Fruit fly (Drosophila melanogaster) whole organism, prepupa: ENCODE measurements around the gene CG5103.

Source experiments
- Blimp-1 ChIP-seq: fragments of 200-800 bp; sonication (Bioruptor generic); optimal IDR thresholded peaks from 3 replicates; lab custom pipeline; 2017; ENCODE audit warnings: missing biosample characterization, missing genetic modification characterization, mild to moderate bottlenecking, moderate library complexity, missing genetic modification reagents
- CG10631 ChIP-seq: fragments of 200-800 bp; sonication (Bioruptor generic); optimal IDR thresholded peaks from 2 replicates; lab custom pipeline; 2016; ENCODE audit warnings: missing biosample characterization, missing genetic modification characterization
- CG11294 ChIP-seq: fragments of 200-800 bp; sonication (Bioruptor generic); IDR thresholded peaks from 2 replicates; pipeline ENCODE4 v1.3.6; 2022; ENCODE audit warnings: missing biosample characterization, missing genetic modification characterization
- CG11762 ChIP-seq: fragments of 200-800 bp; sonication (Bioruptor generic); optimal IDR thresholded peaks from 3 replicates; lab custom pipeline; 2016; ENCODE audit warnings: missing biosample characterization, missing genetic modification characterization; ENCODE audit not compliant: insufficient read depth
- CG15336 ChIP-seq: fragments of 200-800 bp; sonication (Bioruptor generic); IDR thresholded peaks from 2 replicates; pipeline ENCODE4 v1.3.6; 2022; ENCODE audit warnings: missing biosample characterization, missing genetic modification characterization
- CG1621 ChIP-seq: fragments of 200-800 bp; sonication (Bioruptor generic); optimal IDR thresholded peaks from 3 replicates; lab custom pipeline; 2018; ENCODE audit warnings: missing biosample characterization, mild to moderate bottlenecking, missing genetic modification characterization
- CG3032 ChIP-seq: fragments of 200-800 bp; optimal IDR thresholded peaks from 2 replicates; lab custom pipeline; 2019; ENCODE audit warnings: missing biosample characterization, mild to moderate bottlenecking, missing genetic modification characterization, moderate library complexity
- CG31627 ChIP-seq: fragments of 200-800 bp; sonication (Bioruptor generic); optimal IDR thresholded peaks from 3 replicates; lab custom pipeline; 2016; ENCODE audit warnings: missing biosample characterization, missing genetic modification characterization
- CG32006 ChIP-seq: fragments of 200-800 bp; sonication (Bioruptor generic); optimal IDR thresholded peaks from 3 replicates; lab custom pipeline; 2017; ENCODE audit warnings: missing biosample characterization, mild to moderate bottlenecking, missing genetic modification characterization
- CG3919 ChIP-seq: fragments of 200-800 bp; sonication (Bioruptor generic); optimal IDR thresholded peaks from 3 replicates; lab custom pipeline; 2016; ENCODE audit warnings: missing biosample characterization, missing genetic modification characterization
- CG6163 ChIP-seq: fragments of 200-800 bp; sonication (Bioruptor generic); IDR thresholded peaks from 3 replicates; pipeline ENCODE4 v1.3.6; 2022; ENCODE audit warnings: missing biosample characterization, missing genetic modification characterization
- CG6854 ChIP-seq: fragments of 200-800 bp; sonication (Bioruptor generic); optimal IDR thresholded peaks from 2 replicates; lab custom pipeline; 2017; ENCODE audit warnings: missing biosample characterization, mild to moderate bottlenecking, missing genetic modification characterization
- CG8119 ChIP-seq: fragments of 200-800 bp; sonication (Bioruptor generic); IDR thresholded peaks from 3 replicates; pipeline ENCODE4 v1.3.6; 2022; ENCODE audit warnings: missing biosample characterization, missing genetic modification characterization
- CG8319 ChIP-seq: fragments of 200-800 bp; sonication (Bioruptor generic); optimal IDR thresholded peaks from 3 replicates; lab custom pipeline; 2016; ENCODE audit warnings: missing biosample characterization, missing genetic modification characterization
- CG8632 ChIP-seq: fragments of 200-800 bp; sonication (Bioruptor generic); optimal IDR thresholded peaks from 3 replicates; lab custom pipeline; 2016; ENCODE audit warnings: missing biosample characterization, missing genetic modification characterization
- Eip78C ChIP-seq: fragments of 200-800 bp; sonication (Bioruptor generic); peaks from one replicate; lab custom pipeline; 2016; ENCODE audit warnings: missing biosample characterization, missing genetic modification characterization
- Ets96B ChIP-seq: fragments of 200-800 bp; optimal IDR thresholded peaks from 2 replicates; lab custom pipeline; 2019; ENCODE audit warnings: missing biosample characterization, mild to moderate bottlenecking, missing genetic modification characterization, moderate library complexity
- Gug ChIP-seq: fragments of 200-800 bp; sonication (Bioruptor generic); IDR thresholded peaks from 2 replicates; pipeline ENCODE4 v1.3.6; 2022; ENCODE audit warnings: missing biosample characterization, missing genetic modification characterization
- Hr38 ChIP-seq: sonication (Bioruptor generic); optimal IDR thresholded peaks from 2 replicates; lab custom pipeline; 2016; ENCODE audit warnings: missing biosample characterization, missing genetic modification characterization
- Hr4 ChIP-seq: fragments of 200-800 bp; sonication (Bioruptor generic); optimal IDR thresholded peaks from 3 replicates; lab custom pipeline; 2016; ENCODE audit warnings: missing biosample characterization, missing genetic modification characterization
- Lpt ChIP-seq: fragments of 200-800 bp; sonication (Bioruptor generic); optimal IDR thresholded peaks from 3 replicates; lab custom pipeline; 2016; ENCODE audit warnings: missing biosample characterization, missing genetic modification characterization
- Met ChIP-seq: fragments of 200-800 bp; sonication (Bioruptor generic); optimal IDR thresholded peaks from 3 replicates; lab custom pipeline; 2016; ENCODE audit warnings: missing biosample characterization, missing genetic modification characterization
- OdsH ChIP-seq: fragments of 200-800 bp; sonication (Bioruptor generic); optimal IDR thresholded peaks from 3 replicates; lab custom pipeline; 2016; ENCODE audit warnings: missing biosample characterization, missing genetic modification characterization
- Smox ChIP-seq: fragments of 200-800 bp; sonication (Bioruptor generic); optimal IDR thresholded peaks from 3 replicates; lab custom pipeline; 2016; ENCODE audit warnings: missing biosample characterization, missing genetic modification characterization
- Sox14 ChIP-seq: fragments of 200-800 bp; sonication (Bioruptor generic); optimal IDR thresholded peaks from 3 replicates; lab custom pipeline; 2016; ENCODE audit warnings: missing biosample characterization, missing genetic modification characterization
- Sox15 ChIP-seq: fragments of 200-800 bp; sonication (Bioruptor generic); optimal IDR thresholded peaks from 3 replicates; lab custom pipeline; 2016; ENCODE audit warnings: missing biosample characterization, missing genetic modification characterization
- achi ChIP-seq: fragments of 200-800 bp; sonication (Bioruptor generic); optimal IDR thresholded peaks from 3 replicates; lab custom pipeline; 2016; ENCODE audit warnings: missing biosample characterization, missing genetic modification characterization
- acj6 ChIP-seq: fragments of 200-800 bp; sonication (Bioruptor generic); optimal IDR thresholded peaks from 3 replicates; lab custom pipeline; 2016; ENCODE audit warnings: missing biosample characterization, missing genetic modification characterization
- dac ChIP-seq: fragments of 200-800 bp; sonication (Bioruptor generic); optimal IDR thresholded peaks from 2 replicates; lab custom pipeline; 2017; ENCODE audit warnings: missing biosample characterization, mild to moderate bottlenecking, missing genetic modification characterization
- dsx ChIP-seq: fragments of 200-800 bp; optimal IDR thresholded peaks from 3 replicates; lab custom pipeline; 2019; ENCODE audit warnings: missing biosample characterization, mild to moderate bottlenecking, missing genetic modification characterization, moderate library complexity; ENCODE audit not compliant: poor library complexity, severe bottlenecking
- eg ChIP-seq: fragments of 200-800 bp; sonication (Bioruptor generic); IDR thresholded peaks from 3 replicates; pipeline ENCODE4 v1.3.6; 2022; ENCODE audit warnings: missing biosample characterization, missing genetic modification characterization
- esn ChIP-seq: fragments of 200-800 bp; sonication (Bioruptor generic); optimal IDR thresholded peaks from 2 replicates; lab custom pipeline; 2016; ENCODE audit warnings: missing biosample characterization, mild to moderate bottlenecking, missing genetic modification characterization, moderate library complexity
- fd59A ChIP-seq: fragments of 200-800 bp; sonication (Bioruptor generic); optimal IDR thresholded peaks from 2 replicates; lab custom pipeline; 2017; ENCODE audit warnings: missing biosample characterization, mild to moderate bottlenecking, missing genetic modification characterization, missing genetic modification reagents
- fkh ChIP-seq: fragments of 200-800 bp; sonication (Bioruptor generic); optimal IDR thresholded peaks from 3 replicates; lab custom pipeline; 2017; ENCODE audit warnings: missing biosample characterization, mild to moderate bottlenecking, missing genetic modification characterization, moderate library complexity
- lz ChIP-seq: fragments of 200-800 bp; sonication (Bioruptor generic); optimal IDR thresholded peaks from 3 replicates; lab custom pipeline; 2016; ENCODE audit warnings: missing biosample characterization, missing genetic modification characterization
- salr ChIP-seq, 2 experiments: fragments of 200-800 bp; sonication (Bioruptor generic); optimal IDR thresholded peaks; 3 replicates each; lab custom pipeline; 2016 to 2018; ENCODE audit warnings: missing biosample characterization in 2 of 2, missing genetic modification characterization in 2 of 2, mild to moderate bottlenecking in 1 of 2
- ss ChIP-seq, 2 experiments: fragments of 200-800 bp; sonication (Bioruptor generic); optimal IDR thresholded peaks; 2 replicates in 1 of 2; 3 replicates in 1 of 2; lab custom pipeline; 2017 to 2018; ENCODE audit warnings: mild to moderate bottlenecking in 2 of 2, missing biosample characterization in 2 of 2, missing genetic modification characterization in 2 of 2, moderate library complexity in 1 of 2
- svp ChIP-seq: fragments of 200-800 bp; sonication (Bioruptor generic); peaks from one replicate; lab custom pipeline; 2016; ENCODE audit warnings: missing biosample characterization, missing genetic modification characterization
- topi ChIP-seq: fragments of 200-800 bp; sonication (Bioruptor generic); optimal IDR thresholded peaks from 3 replicates; lab custom pipeline; 2016; ENCODE audit warnings: missing biosample characterization, missing genetic modification characterization
- vri ChIP-seq: fragments of 200-800 bp; sonication (Bioruptor generic); optimal IDR thresholded peaks from 3 replicates; lab custom pipeline; 2016; ENCODE audit warnings: missing biosample characterization, mild to moderate bottlenecking, missing genetic modification characterization

Gene CG5103

DNA sequence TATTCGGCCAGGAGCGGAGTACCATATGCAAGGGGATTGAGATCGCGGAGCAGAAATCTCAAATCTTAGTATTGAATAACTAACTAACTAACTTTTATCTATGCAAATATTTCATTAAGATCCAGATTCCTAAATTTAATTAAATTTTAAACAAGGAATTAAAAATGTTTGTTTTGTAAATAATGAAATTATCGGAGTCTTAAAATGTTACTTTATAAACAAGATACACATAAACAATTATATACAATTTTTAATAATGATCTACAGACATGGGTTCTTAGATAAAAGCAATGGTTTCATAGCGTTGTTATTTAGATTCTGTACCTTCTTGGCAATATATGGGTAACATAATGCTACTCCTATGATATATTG lies 48.4 kb downstream of the CG5103 start (continued):
- TF ChIP-seq achi (GFP tag; lab: Kevin White, UChicago) (peak; percentile 26), lz (no peak), CG3919 (GFP tag; lab: Kevin White, UChicago) (peak; percentile 38), vri (GFP tag; lab: Kevin White, UChicago) (no peak), CG8319 (GFP tag; lab: Kevin White, UChicago) (no peak), Met (GFP tag; lab: Kevin White, UChicago) (no peak), CG6163 (GFP tag; lab: Robert Waterston, UW) (no peak)

DNA sequence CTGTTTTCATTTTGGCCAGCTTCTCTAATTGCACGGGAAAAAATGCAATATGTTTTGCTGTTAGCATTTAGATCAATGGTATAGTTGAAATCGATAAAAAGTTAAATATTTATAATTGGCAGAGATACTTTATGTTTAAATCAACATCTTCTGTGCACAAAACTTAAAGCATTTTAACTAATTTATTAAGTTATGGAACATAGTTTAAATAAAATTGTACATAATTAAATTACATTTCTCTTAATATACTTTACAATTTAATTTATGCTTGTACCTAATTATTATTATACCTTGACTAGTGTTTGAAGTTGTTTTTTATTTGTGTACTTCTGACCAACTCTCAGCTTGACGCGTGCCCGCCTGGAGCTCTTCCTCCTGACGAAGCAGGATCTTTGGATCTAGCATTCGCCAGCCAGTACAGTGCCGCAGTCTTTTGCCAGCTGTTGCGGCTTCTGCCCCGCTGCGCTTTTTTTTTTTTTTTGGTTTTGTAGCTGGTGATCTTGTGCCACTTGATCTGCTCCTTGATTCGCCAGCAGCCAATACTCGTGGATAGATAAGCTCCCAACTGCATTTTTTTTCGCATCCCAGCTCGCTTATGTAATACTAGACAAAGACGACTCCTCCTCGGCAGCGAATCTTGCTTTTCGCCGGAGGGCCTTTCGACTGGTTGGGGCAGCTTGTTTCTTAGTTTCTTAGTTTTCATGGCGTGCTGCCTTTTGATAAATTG lies 48.9 kb downstream of the CG5103 start:
- no peak for TF ChIP-seq CG6163 (GFP tag; lab: Robert Waterston, UW)
- peak in 1 of 2 experiments; percentile 32 for TF ChIP-seq salr (GFP tag; optimal IDR thresholded peaks at IDR 0.05; lab: Kevin White, UChicago)
- TF ChIP-seq achi (GFP tag; lab: Kevin White, UChicago): peak; percentile 32
- TF ChIP-seq CG32006 (GFP tag; lab: Kevin White, UChicago): peak; percentile 48
- no peak for TF ChIP-seq Hr38 (GFP tag; lab: Kevin White, UChicago)
- TF ChIP-seq eg: 0 out of 3 replicates have a peak, but pooled peaks have one; percentile 9
- peak; percentile 37 for TF ChIP-seq OdsH (GFP tag; lab: Kevin White, UChicago)
- peak; percentile 54 for TF ChIP-seq CG10631
- no peak for TF ChIP-seq CG1621
- peak; percentile 54; the same call in 1 of the 2 replicates for TF ChIP-seq CG15336
- TF ChIP-seq Eip78C: peak; percentile 59
- TF ChIP-seq CG8119 (GFP tag; lab: Robert Waterston, UW): peak; percentile 36; the same call in 1 of the 3 replicates
- TF ChIP-seq CG11762: no peak

DNA sequence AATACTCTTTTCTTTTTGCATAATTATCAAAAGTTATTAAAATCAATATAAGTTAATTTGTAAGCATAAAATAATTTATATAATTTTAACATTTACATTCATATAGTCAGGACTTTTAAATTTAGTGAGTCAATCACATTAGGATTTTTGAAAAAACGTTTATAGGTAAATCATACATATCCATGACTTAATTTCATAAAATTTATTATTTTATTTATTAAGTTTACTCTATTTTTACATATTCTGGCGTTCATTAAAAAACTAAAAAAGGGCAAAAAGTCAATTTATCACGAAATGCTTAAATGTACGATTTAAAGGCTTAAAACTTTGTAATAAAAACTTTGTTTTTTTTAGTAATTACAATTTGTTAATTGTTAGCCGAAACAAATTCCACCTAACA lies 49.9 kb downstream of the CG5103 start:
- TF ChIP-seq CG8119 (GFP tag; lab: Robert Waterston, UW) (0 out of 3 replicates have a peak, but pooled peaks have one; percentile 14), Eip78C (peak; percentile 67), salr (GFP tag; optimal IDR thresholded peaks at IDR 0.05; lab: Kevin White, UChicago) (peak in 1 of 2 experiments; percentile 58), Sox15 (GFP tag; lab: Kevin White, UChicago) (no peak), dac (no peak), CG10631 (peak; percentile 21), Blimp-1 (GFP tag; lab: Kevin White, UChicago) (no peak), CG3919 (GFP tag; lab: Kevin White, UChicago) (no peak), dsx (GFP tag; lab: Kevin White, UChicago) (no peak), CG32006 (GFP tag; lab: Kevin White, UChicago) (peak; percentile 43), CG6163 (GFP tag; lab: Robert Waterston, UW) (no peak), esn (GFP tag; lab: Kevin White, UChicago) (peak; percentile 34), achi (GFP tag; lab: Kevin White, UChicago) (peak; percentile 31), Sox14 (no peak), CG31627 (GFP tag; lab: Kevin White, UChicago) (peak; percentile 0), svp (GFP tag; lab: Kevin White, UChicago) (peak; percentile 58), topi (GFP tag; lab: Kevin White, UChicago) (no peak), vri (GFP tag; lab: Kevin White, UChicago) (no peak), Ets96B (tag; lab: Kevin White, UChicago) (peak; percentile 4), CG8319 (GFP tag; lab: Kevin White, UChicago) (no peak), CG8632 (no peak), CG3032 (peak; percentile 1), CG1621 (no peak), acj6 (GFP tag; lab: Kevin White, UChicago) (peak; percentile 16)

DNA sequence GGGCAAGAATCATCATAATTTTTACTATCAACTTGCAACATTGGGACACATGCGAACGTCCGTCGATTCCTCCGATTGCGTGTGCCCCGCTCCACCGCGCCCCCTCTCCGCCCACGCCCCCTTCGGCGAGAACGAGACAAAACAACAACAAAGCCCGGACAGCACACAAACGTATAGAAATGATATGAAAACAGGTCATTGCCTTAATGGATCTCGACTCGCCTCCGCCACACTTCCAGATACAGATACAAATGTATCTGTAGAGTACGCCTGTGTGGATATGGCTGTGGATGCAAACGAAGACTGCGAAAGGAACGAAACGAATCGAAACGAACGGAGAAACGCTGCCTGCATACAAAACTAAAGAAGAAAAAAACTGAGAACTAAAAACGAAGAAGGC lies 50.4 kb downstream of the CG5103 start:
- TF ChIP-seq OdsH (GFP tag; lab: Kevin White, UChicago): no peak
- TF ChIP-seq CG6163 (GFP tag; lab: Robert Waterston, UW): no peak
- TF ChIP-seq CG8119 (GFP tag; lab: Robert Waterston, UW): no peak
- TF ChIP-seq CG6854 (GFP tag; lab: Kevin White, UChicago): peak; percentile 27
- no peak for TF ChIP-seq Hr4 (GFP tag; lab: Kevin White, UChicago)
- no peak for TF ChIP-seq CG11294 (GFP tag; lab: Robert Waterston, UW)
- TF ChIP-seq Lpt: peak; percentile 57
- TF ChIP-seq fd59A (GFP tag; lab: Kevin White, UChicago): no peak
- peak; percentile 85 for TF ChIP-seq CG1621
- TF ChIP-seq Gug (GFP tag; lab: Robert Waterston, UW): peak; percentile 15; the same call in 1 of the 2 replicates
- TF ChIP-seq dac: no peak
- no peak for TF ChIP-seq svp (GFP tag; lab: Kevin White, UChicago)
- TF ChIP-seq ss (GFP tag; optimal IDR thresholded peaks at IDR 0.05; lab: Kevin White, UChicago): peak in 1 of 2 experiments; percentile 92
- no peak for TF ChIP-seq esn (GFP tag; lab: Kevin White, UChicago)
- TF ChIP-seq dsx (GFP tag; lab: Kevin White, UChicago): peak; percentile 53
- TF ChIP-seq fkh (GFP tag; lab: Kevin White, UChicago): peak; percentile 42
- no peak for TF ChIP-seq Sox15 (GFP tag; lab: Kevin White, UChicago)
- no peak for TF ChIP-seq Smox
- TF ChIP-seq, all 60 proteins: peak for 7
